Worm (Caenorhabditis elegans) whole organism, L2 larva: ENCODE measurements around the gene F35E8.9.

Source experiments
- egl-27 ChIP-seq: sonication (generic microtip); optimal IDR thresholded peaks from 3 replicates; lab custom pipeline; 2017; ENCODE audit warnings: missing biosample characterization, missing genetic modification reagents, missing genetic modification characterization
- mbf-1 ChIP-seq: sonication (generic microtip); optimal IDR thresholded peaks from 2 replicates; lab custom pipeline; 2017; ENCODE audit warnings: missing biosample characterization, missing genetic modification characterization
- nhr-11 ChIP-seq: fragments of 150-350 bp; optimal IDR thresholded peaks from 2 replicates; lab custom pipeline; 2014; ENCODE audit warnings: missing biosample characterization, missing genetic modification characterization
- nhr-77 ChIP-seq: fragments of 150-350 bp; optimal IDR thresholded peaks from 2 replicates; lab custom pipeline; 2014; ENCODE audit warnings: missing biosample characterization, missing genetic modification characterization
- unc-39 ChIP-seq: fragments of 150-350 bp; optimal IDR thresholded peaks from 2 replicates; lab custom pipeline; 2014; ENCODE audit warnings: missing biosample characterization, missing genetic modification characterization

ce11 chrV:15884698-15885097 is 32.7 kb downstream of the F35E8.9 start, which contains the start of gene oac-42:
- TF ChIP-seq nhr-11, result no peak
- TF ChIP-seq egl-27, result no peak
- no peak for TF ChIP-seq unc-39
- no peak for TF ChIP-seq nhr-77 (tag; lab: Kevin White, UChicago)
- TF ChIP-seq mbf-1 (tag; lab: Kevin White, UChicago), result no peak
